Fruit fly (Drosophila melanogaster) ovary, adult (tissue): Measurements from ENCODE around the gene Osi23.
A peak's percentile ranks its signal among the peaks of the same experiment; 100 is the strongest.

ENCODE experiments used
- CG17801 ChIP-seq: fragments of 200-800 bp; optimal IDR thresholded peaks from 2 replicates; lab custom pipeline; 2019; ENCODE audit warnings: missing biosample characterization, mild to moderate bottlenecking, missing genetic modification characterization, moderate library complexity; ENCODE audit not compliant: partially characterized antibody

The Osi23 gene

dm6 chr3R:30459066-30459935, 14.5 kb upstream of the Osi23 start, which contains the start of the genes CG2224 and CDase:
Gene CG2224 (minus strand): TSS chr3R:30459300.
Gene CDase (plus strand): TSS chr3R:30459521.
- TF ChIP-seq CG17801 (GFP tag; lab: Kevin White, UChicago): peak; percentile 30

DNA sequence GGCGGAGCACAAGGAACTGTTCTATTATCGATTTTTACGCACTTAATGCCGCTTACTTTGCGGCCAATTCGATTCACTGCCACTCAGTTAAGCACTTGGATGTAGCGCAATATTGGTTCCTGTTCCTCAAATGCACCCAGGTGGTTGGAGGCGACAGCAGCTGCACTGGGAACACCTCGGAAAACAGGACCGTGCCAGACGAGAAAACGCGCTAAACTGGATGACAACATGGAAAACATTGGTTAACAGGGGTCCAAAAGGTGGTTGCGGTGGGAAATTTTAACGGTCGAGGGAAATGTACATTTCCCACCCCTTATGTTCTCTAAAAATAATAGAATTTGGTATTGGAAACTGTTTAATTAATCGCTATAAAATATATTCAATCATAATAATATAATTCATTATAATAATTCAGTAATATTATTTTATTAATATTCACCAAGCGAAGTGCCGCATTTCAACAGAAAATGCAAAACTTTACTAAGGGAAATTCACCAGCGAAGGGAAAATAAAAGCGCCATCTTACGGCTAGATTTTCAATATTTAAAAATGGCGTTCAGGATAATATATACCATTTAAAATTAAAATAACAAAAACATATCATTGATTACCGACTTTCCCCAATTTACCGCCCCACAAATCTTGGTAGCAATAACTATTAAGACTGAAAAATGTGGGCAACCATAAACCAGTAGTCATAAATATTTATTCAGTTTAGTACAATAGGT, 11.1 kb upstream of the Osi23 start, which contains the start of gene aralar1:
Gene aralar1, minus strand, starts transcription at position 51 of the 728 bp plus-strand sequence.
- TF ChIP-seq CG17801 (GFP tag; lab: Kevin White, UChicago): no peak

DNA sequence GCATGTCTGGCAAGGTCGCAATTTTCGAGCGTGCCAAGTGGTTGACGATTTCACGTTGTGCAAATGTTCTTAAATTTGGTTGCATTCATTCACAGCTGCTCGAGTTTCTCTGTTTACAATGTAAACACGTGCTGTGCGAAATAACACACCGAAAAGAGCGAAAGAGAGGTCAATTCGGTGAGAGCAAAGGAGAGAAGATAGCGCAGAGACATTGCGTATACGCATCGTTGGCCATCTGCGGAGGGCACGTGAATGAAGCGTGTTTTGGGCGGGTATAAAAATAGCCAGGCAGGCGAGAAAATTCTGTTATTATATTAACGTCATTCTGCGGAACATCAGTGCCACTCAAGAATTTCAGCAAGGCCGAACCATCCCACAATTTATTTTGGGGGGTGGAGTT, 9.6 kb upstream of the Osi23 start:
- no peak for TF ChIP-seq CG17801 (GFP tag; lab: Kevin White, UChicago)

dm6 chr3R:30453236-30453635, 8.4 kb upstream of the Osi23 start:
- no peak for TF ChIP-seq CG17801 (GFP tag; lab: Kevin White, UChicago)

- no peak for TF ChIP-seq CG17801 (GFP tag; lab: Kevin White, UChicago)
Measured at dm6 chr3R:30450690-30451343, 6.0 kb upstream of the Osi23 start.

DNA sequence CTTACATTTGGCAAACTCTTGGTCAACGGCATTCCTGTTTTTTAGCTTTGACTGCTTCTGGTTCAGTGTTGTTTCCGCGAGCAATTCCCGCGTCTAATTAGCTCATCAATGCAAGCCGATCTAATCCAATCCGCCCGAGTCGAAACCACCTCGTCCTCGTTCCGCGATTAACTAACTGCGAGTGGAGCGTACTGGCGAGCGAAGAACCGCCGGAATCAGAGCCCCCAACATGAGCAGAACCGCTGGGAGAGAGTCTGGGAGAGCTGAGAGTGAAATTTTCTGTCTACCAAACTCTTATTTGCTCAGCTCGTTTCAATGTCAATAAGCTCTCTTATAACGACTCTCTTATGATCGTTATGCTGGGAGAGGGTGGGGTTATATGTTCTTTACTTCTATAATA, 5.4 kb upstream of the Osi23 start:
- TF ChIP-seq CG17801 (GFP tag; lab: Kevin White, UChicago): peak; percentile 67

DNA sequence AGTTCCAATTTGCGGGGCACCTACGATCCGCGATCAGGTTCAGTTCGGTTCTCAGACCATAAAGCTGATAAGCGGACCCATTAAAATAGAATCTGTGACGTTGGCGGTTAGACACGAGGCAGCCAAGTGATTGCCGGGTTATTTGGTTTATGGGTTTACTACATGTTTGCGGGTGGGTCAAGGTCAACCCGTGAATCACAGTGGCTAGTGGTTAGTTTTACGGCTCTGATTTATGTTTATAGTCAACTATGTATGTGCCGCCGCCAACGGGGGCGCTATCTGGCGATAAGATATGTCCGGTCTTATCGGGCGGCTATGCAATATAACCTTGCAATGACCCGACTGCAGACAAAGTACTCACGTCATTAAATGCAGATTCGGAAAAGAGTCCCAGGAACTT, 4.6 kb upstream of the Osi23 start:
- TF ChIP-seq CG17801 (GFP tag; lab: Kevin White, UChicago): no peak

dm6 chr3R:30443549-30444133, 1.2 kb downstream of the Osi23 start, which contains the start of gene CG15537:
Gene CG15537 (minus strand): TSS chr3R:30443599.
- TF ChIP-seq CG17801 (GFP tag; lab: Kevin White, UChicago): no peak

DNA sequence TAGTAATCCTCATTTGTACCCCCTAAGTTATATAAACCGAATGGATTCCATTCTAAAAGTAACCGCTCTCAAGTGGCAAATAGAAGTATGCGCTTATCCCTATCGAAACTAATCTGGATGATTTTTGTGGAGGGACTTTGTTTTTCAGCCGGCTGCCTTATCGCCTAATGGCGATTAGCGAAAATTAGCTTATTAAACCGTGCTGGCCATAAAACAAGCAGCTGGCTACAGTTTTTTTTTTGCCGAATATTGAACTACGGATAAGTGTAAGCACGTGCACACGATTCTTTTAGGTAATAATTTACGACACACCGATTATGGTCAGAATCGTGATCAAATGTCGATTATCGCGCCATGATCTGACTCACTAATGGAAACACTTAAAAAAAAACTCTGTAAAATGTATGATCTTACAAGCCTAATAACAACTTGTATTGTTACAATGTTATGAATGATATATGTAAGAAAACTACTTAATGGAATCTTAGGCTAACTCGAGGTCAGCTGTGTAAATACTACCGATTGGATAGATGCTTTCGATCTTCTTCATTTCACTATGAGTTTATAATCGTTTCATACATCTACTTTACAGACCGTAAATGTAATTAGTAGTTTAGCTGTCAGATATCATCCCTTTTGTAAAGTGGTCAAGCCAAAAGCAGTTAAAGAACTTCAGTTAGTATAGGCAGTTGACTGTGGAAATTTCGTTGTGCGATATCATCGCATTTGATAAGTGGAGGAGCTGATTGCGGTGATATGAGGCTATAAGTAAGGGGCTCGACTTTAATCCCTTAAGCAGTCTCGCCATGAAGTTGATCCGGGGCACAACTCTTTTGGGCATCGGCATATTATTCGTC, 13.4 kb downstream of the Osi23 start, which contains the start of gene CG15534:
Gene CG15534, plus strand, starts transcription at position 807 of the 857 bp plus-strand sequence.
- TF ChIP-seq CG17801 (GFP tag; lab: Kevin White, UChicago): no peak

DNA sequence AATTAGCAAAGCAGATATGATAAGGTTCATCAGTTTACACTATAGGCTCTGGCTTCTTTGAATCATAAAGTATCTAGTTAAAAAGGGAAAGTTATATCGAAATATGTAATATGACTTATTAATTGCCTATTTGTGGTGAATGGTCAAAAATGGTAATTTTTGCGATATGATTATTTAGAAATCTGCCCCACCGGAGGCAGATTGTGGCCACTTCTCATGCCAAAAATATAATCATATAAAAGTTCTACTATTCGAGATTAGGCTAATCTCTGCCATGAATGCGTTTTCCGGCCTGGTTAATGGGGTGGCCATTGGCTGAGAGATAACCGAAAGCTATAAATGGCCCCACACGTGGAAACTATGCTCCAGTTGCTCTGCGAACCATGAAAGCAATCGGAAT, 16.4 kb downstream of the Osi23 start, which contains the start of gene CG15533:
Gene CG15533, plus strand, starts transcription at position 362 of the 400 bp plus-strand sequence.
- TF ChIP-seq CG17801 (GFP tag; lab: Kevin White, UChicago): no peak

DNA sequence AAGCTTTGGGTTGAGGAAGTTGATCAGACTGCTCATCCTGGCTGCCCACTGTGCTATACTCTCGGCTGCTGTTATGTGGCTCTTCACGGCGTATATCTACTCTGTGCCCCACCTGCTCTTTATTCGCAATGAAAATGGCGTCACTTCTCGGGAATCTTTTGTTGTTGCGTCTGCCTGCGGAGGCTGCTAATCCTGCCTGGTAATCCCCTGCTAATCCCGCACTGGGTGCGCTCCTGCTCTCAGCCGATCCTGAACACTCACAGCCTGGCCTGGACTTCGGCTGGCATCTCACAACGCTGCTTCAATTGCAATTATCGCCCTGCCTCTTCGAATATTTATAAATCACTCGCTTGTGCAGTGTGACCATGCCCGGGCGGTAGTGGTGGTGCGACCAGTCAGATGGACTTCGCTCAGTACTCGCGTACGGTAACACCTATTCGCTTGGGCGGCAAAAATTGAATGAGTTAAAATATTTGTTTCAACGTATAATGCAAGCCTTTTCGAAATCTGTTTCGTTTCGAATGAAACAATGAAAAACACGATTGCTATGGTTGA, 17.0 kb downstream of the Osi23 start, which contains the start of gene CG2218:
Gene CG2218, minus strand, starts transcription at position 472 of the 555 bp plus-strand sequence.
- TF ChIP-seq CG17801 (GFP tag; lab: Kevin White, UChicago): peak; percentile 32

DNA sequence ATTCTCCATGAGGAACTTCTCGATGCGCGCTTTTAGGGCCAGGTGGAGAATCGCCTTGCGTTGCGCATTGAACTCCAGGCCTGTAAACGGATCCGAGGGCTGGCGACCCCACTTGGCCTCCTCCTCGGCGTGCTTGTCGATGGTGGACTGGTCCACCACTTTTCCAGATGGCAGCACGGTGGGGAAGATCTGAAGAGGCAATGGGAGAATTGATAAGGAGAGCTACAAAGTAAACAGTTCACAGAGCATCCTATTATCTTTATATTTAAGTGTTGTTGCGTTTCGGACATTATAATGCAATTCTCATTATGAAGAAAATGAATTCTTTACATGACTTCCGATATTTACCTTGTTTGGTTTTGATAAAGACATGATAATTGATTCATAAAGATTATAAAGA, 18.2 kb downstream of the Osi23 start:
- no peak for TF ChIP-seq CG17801 (GFP tag; lab: Kevin White, UChicago)

dm6 chr3R:30425622-30426021, 19.2 kb downstream of the Osi23 start:
- TF ChIP-seq CG17801 (GFP tag; lab: Kevin White, UChicago): no peak
